Worm (Caenorhabditis elegans) whole organism, L1 larva: ENCODE measurements around the gene F57H12.5.
A peak's percentile ranks its signal among the peaks of the same experiment; 100 is the strongest.

Source experiments
- C16A3.4 ChIP-seq: fragments of 150-350 bp; optimal IDR thresholded peaks from 2 replicates; lab custom pipeline; 2014; ENCODE audit warnings: missing biosample characterization, missing genetic modification characterization
- F16B12.6 ChIP-seq: fragments of 150-350 bp; optimal IDR thresholded peaks from 2 replicates; lab custom pipeline; 2014; ENCODE audit warnings: missing biosample characterization, missing genetic modification characterization
- Y116A8C.19 ChIP-seq: sonication (generic microtip); optimal IDR thresholded peaks from 2 replicates; lab custom pipeline; 2016; ENCODE audit warnings: missing compliant biosample characterization, missing genetic modification characterization, borderline replicate concordance
- aly-2 ChIP-seq: fragments of 150-350 bp; optimal IDR thresholded peaks from 2 replicates; lab custom pipeline; 2014; ENCODE audit warnings: missing biosample characterization, missing genetic modification characterization
- blmp-1 ChIP-seq: fragments of 150-350 bp; optimal IDR thresholded peaks from 2 replicates; lab custom pipeline; 2014; ENCODE audit warnings: missing biosample characterization, missing genetic modification characterization
- ceh-8 ChIP-seq: fragments of 200-800 bp; sonication (Bioruptor generic); optimal IDR thresholded peaks from 2 replicates; lab custom pipeline; 2018; ENCODE audit warnings: mild to moderate bottlenecking, missing genetic modification characterization, moderate library complexity, missing compliant biosample characterization
- ceh-82 ChIP-seq, 3 experiments: fragments of 150-350 bp in 1 of 3; sonication (generic microtip) in 2 of 3; optimal IDR thresholded peaks; 2 replicates each; lab custom pipeline; 2014 to 2017; ENCODE audit warnings: missing biosample characterization in 3 of 3, missing genetic modification characterization in 3 of 3
- ces-1 ChIP-seq: fragments of 150-350 bp; optimal IDR thresholded peaks from 2 replicates; lab custom pipeline; 2014; ENCODE audit warnings: missing biosample characterization, missing genetic modification reagents, missing genetic modification characterization
- dpl-1 ChIP-seq, 3 experiments: fragments of 150-350 bp in 2 of 3; sonication (generic microtip) in 1 of 3; optimal IDR thresholded peaks; 2 replicates each; lab custom pipeline; 2014 to 2017; ENCODE audit warnings: missing biosample characterization in 3 of 3, missing genetic modification characterization in 3 of 3, missing genetic modification reagents in 3 of 3
- dsc-1 ChIP-seq: sonication (generic microtip); optimal IDR thresholded peaks from 2 replicates; lab custom pipeline; 2016; ENCODE audit warnings: mild to moderate bottlenecking, missing genetic modification characterization, missing compliant biosample characterization
- efl-1 ChIP-seq, 4 experiments: fragments of 150-350 bp; optimal IDR thresholded peaks in 3 of 4; peaks in 1 of 4; 1 replicate in 1 of 4; 2 replicates in 3 of 4; lab custom pipeline; 2014; ENCODE audit warnings: missing biosample characterization in 2 of 4, missing genetic modification characterization in 2 of 4, missing genetic modification reagents in 2 of 4
- elt-3 ChIP-seq, 6 experiments: fragments of 150-350 bp in 1 of 6; sonication (generic microtip); optimal IDR thresholded peaks; 2 replicates each; lab custom pipeline; 2017 to 2018; ENCODE audit warnings: missing biosample characterization in 6 of 6, missing genetic modification characterization in 6 of 6, inconsistent platforms in 1 of 6
- fkh-8 ChIP-seq: sonication (generic microtip); optimal IDR thresholded peaks from 2 replicates; lab custom pipeline; 2016; ENCODE audit warnings: mild to moderate bottlenecking, missing genetic modification characterization, missing compliant biosample characterization
- hpl-2 ChIP-seq: fragments of 150-350 bp; optimal IDR thresholded peaks from 2 replicates; lab custom pipeline; 2014; ENCODE audit warnings: missing biosample characterization, missing genetic modification reagents, missing genetic modification characterization
- irx-1 ChIP-seq: sonication (generic microtip); optimal IDR thresholded peaks from 2 replicates; lab custom pipeline; 2016; ENCODE audit warnings: missing genetic modification characterization, missing compliant biosample characterization
- lin-14 ChIP-seq: fragments of 200-800 bp; sonication (Bioruptor generic); optimal IDR thresholded peaks from 2 replicates; lab custom pipeline; 2018; ENCODE audit warnings: mild to moderate bottlenecking, missing genetic modification characterization, moderate library complexity, missing compliant biosample characterization
- lin-15B ChIP-seq: fragments of 150-350 bp; sonication (generic microtip); optimal IDR thresholded peaks from 3 replicates; lab custom pipeline; 2014; ENCODE audit warnings: missing biosample characterization, missing genetic modification characterization
- lin-35 ChIP-seq, 2 experiments: fragments of 150-350 bp; optimal IDR thresholded peaks; 2 replicates each; lab custom pipeline; 2014; ENCODE audit warnings: missing biosample characterization in 2 of 2, missing genetic modification characterization in 2 of 2, missing genetic modification reagents in 2 of 2
- lsy-2 ChIP-seq, 2 experiments: fragments of 150-350 bp; optimal IDR thresholded peaks; 2 replicates each; lab custom pipeline; 2014; ENCODE audit warnings: missing biosample characterization in 2 of 2, missing genetic modification characterization in 2 of 2
- mab-9 ChIP-seq: fragments of 200-800 bp; sonication (Bioruptor generic); IDR thresholded peaks from 2 replicates; pipeline ENCODE4 v1.3.6; 2022; ENCODE audit warnings: missing genetic modification reagents, missing genetic modification characterization, missing compliant biosample characterization
- mdl-1 ChIP-seq, 2 experiments: fragments of 150-350 bp; optimal IDR thresholded peaks; 2 replicates each; lab custom pipeline; 2014 to 2017; ENCODE audit warnings: missing biosample characterization in 2 of 2, missing genetic modification characterization in 2 of 2, inconsistent platforms in 1 of 2
- mep-1 ChIP-seq: fragments of 150-350 bp; optimal IDR thresholded peaks from 2 replicates; lab custom pipeline; 2014; ENCODE audit warnings: missing biosample characterization, missing genetic modification characterization
- nhr-19 ChIP-seq: fragments of 200-800 bp; sonication (Bioruptor generic); conservative IDR thresholded peaks from 2 replicates; pipeline ENCODE4 v1.3.6; 2022; ENCODE audit warnings: missing genetic modification characterization, missing compliant biosample characterization
- nhr-28 ChIP-seq: fragments of 150-350 bp; optimal IDR thresholded peaks from 2 replicates; lab custom pipeline; 2014; ENCODE audit warnings: missing biosample characterization, missing genetic modification characterization
- nhr-47 ChIP-seq: sonication (generic microtip); optimal IDR thresholded peaks from 2 replicates; lab custom pipeline; 2016; ENCODE audit warnings: mild to moderate bottlenecking, missing genetic modification characterization, moderate library complexity, missing compliant biosample characterization
- nhr-71 ChIP-seq: sonication (generic microtip); optimal IDR thresholded peaks from 2 replicates; lab custom pipeline; 2016; ENCODE audit warnings: mild to moderate bottlenecking, missing genetic modification characterization, moderate library complexity, missing compliant biosample characterization
- nhr-85 ChIP-seq: sonication (generic microtip); peaks from one replicate; lab custom pipeline; 2016; ENCODE audit warnings: missing genetic modification characterization, inconsistent platforms, missing compliant biosample characterization
- nhr-90 ChIP-seq: sonication (generic microtip); optimal IDR thresholded peaks from 2 replicates; lab custom pipeline; 2016; ENCODE audit warnings: mild to moderate bottlenecking, missing genetic modification characterization, missing compliant biosample characterization; ENCODE audit not compliant: poor library complexity
- pax-3 ChIP-seq: fragments of 200-800 bp; sonication (Bioruptor generic); optimal IDR thresholded peaks from 2 replicates; lab custom pipeline; 2018; ENCODE audit warnings: mild to moderate bottlenecking, missing genetic modification characterization, moderate library complexity, missing compliant biosample characterization
- pqm-1 ChIP-seq: sonication (generic microtip); optimal IDR thresholded peaks from 3 replicates; lab custom pipeline; 2017; ENCODE audit warnings: missing biosample characterization, missing genetic modification characterization
- rnt-1 ChIP-seq: sonication (generic microtip); optimal IDR thresholded peaks from 2 replicates; lab custom pipeline; 2016; ENCODE audit warnings: mild to moderate bottlenecking, missing genetic modification characterization, moderate library complexity, missing compliant biosample characterization
- skn-1 ChIP-seq: fragments of 150-350 bp; optimal IDR thresholded peaks from 2 replicates; lab custom pipeline; 2014; ENCODE audit warnings: missing biosample characterization, missing genetic modification characterization
- snu-23 ChIP-seq: sonication (generic microtip); optimal IDR thresholded peaks from 2 replicates; lab custom pipeline; 2016; ENCODE audit warnings: missing genetic modification characterization, missing compliant biosample characterization
- swsn-7 ChIP-seq: sonication (generic microtip); optimal IDR thresholded peaks from 2 replicates; lab custom pipeline; 2016; ENCODE audit warnings: missing genetic modification characterization, missing compliant biosample characterization
- unc-86 ChIP-seq: sonication (generic microtip); optimal IDR thresholded peaks from 2 replicates; lab custom pipeline; 2016; ENCODE audit warnings: missing genetic modification characterization, missing compliant biosample characterization
- unc-98 ChIP-seq: fragments of 200-800 bp; sonication (Bioruptor generic); IDR thresholded peaks from 2 replicates; pipeline ENCODE4 v1.3.6; 2022; ENCODE audit warnings: missing genetic modification characterization, missing compliant biosample characterization
- vab-15 ChIP-seq: sonication (generic microtip); optimal IDR thresholded peaks from 2 replicates; lab custom pipeline; 2017; ENCODE audit warnings: missing genotype, mild to moderate bottlenecking, missing genetic modification characterization, missing compliant biosample characterization
- xbp-1 ChIP-seq: sonication (generic microtip); optimal IDR thresholded peaks from 2 replicates; lab custom pipeline; 2016; ENCODE audit warnings: missing genetic modification characterization, missing compliant biosample characterization

The F57H12.5 gene

ce11 chrIV:7979588-7979987 is 12.5 kb downstream of the F57H12.5 start, which contains the start of gene unc-24 (continued):
- no peak for TF ChIP-seq hpl-2 (GFP tag; lab: Kevin White, UChicago)
- TF ChIP-seq, all 84 proteins: peak for 6

- TF ChIP-seq snu-23 (GFP tag; lab: Kevin White, UChicago) (peak; percentile 27), unc-86 (no peak), nhr-47 (tag; lab: Kevin White, UChicago) (peak; percentile 1), efl-1 (optimal IDR thresholded peaks at IDR 0.05; lab: Kevin White, UChicago) (peak; percentile 27 to 32), efl-1 (GFP tag; optimal IDR thresholded peaks at IDR 0.05 in 1 of 2; lab: Kevin White, UChicago) (peak; percentile 32 to 37), unc-98 (GFP tag; lab: Robert Waterston, UW) (no peak), dpl-1 (GFP tag; optimal IDR thresholded peaks at IDR 0.05; lab: Kevin White, UChicago) (peak in 2 of 3 experiments; percentile 11 to 42), nhr-71 (peak; percentile 20), blmp-1 (tag; lab: Kevin White, UChicago) (peak; percentile 53), pax-3 (tag; lab: Kevin White, UChicago) (no peak), ceh-82 (tag; optimal IDR thresholded peaks at IDR 0.05; lab: Kevin White, UChicago) (peak in 1 of 3 experiments; percentile 25), lin-35 (GFP tag; optimal IDR thresholded peaks at IDR 0.05; lab: Kevin White, UChicago) (peak; percentile 36 to 51), lsy-2 (tag; optimal IDR thresholded peaks at IDR 0.05; lab: Kevin White, UChicago) (peak; percentile 34 to 55), lin-14 (GFP tag; lab: Kevin White, UChicago) (peak; percentile 35), Y116A8C.19 (tag; lab: Kevin White, UChicago) (no peak), pqm-1 (tag; lab: Kevin White, UChicago) (no peak), mdl-1 (tag; optimal IDR thresholded peaks at IDR 0.05; lab: Kevin White, UChicago) (peak in 1 of 2 experiments; percentile 57), elt-3 (tag; optimal IDR thresholded peaks at IDR 0.05; lab: Kevin White, UChicago) (peak in 1 of 6 experiments; percentile 3), xbp-1 (tag; lab: Kevin White, UChicago) (peak; percentile 42), ces-1 (GFP tag; lab: Kevin White, UChicago) (no peak), skn-1 (tag; lab: Kevin White, UChicago) (no peak)
These were observed 15.0 kb downstream of the F57H12.5 start, which contains the start of gene arf-5 for ce11 chrIV:7982024-7982576. Gene arf-5, plus strand, starts transcription at chrIV:7982526.

ce11 chrIV:7983021-7983420 is 15.9 kb downstream of the F57H12.5 start:
- TF ChIP-seq F16B12.6 (tag; lab: Kevin White, UChicago) (no peak), C16A3.4 (tag; lab: Kevin White, UChicago) (no peak), irx-1 (tag; lab: Kevin White, UChicago) (no peak), lin-14 (GFP tag; lab: Kevin White, UChicago) (peak; percentile 17), mep-1 (tag; lab: Kevin White, UChicago) (no peak), nhr-19 (GFP tag; lab: Robert Waterston, UW) (no peak), nhr-85 (tag; lab: Kevin White, UChicago) (peak; percentile 78)

ce11 chrIV:7983728-7984346 is 16.7 kb downstream of the F57H12.5 start:
- peak; percentile 14 for TF ChIP-seq nhr-71
- TF ChIP-seq mab-9 (GFP tag; lab: Robert Waterston, UW) = no peak
- TF ChIP-seq lin-15B (tag; lab: Kevin White, UChicago) = no peak
- no peak for TF ChIP-seq nhr-28 (tag; lab: Kevin White, UChicago)
- TF ChIP-seq ceh-8 (GFP tag; lab: Kevin White, UChicago) = no peak
- TF ChIP-seq nhr-90 = peak; percentile 26
- TF ChIP-seq dsc-1 (tag; lab: Kevin White, UChicago) = no peak
- no peak for TF ChIP-seq ces-1 (GFP tag; lab: Kevin White, UChicago)
- no peak for TF ChIP-seq fkh-8 (tag; lab: Kevin White, UChicago)
- peak; percentile 50 for TF ChIP-seq aly-2 (tag; lab: Kevin White, UChicago)
- no peak for TF ChIP-seq Y116A8C.19 (tag; lab: Kevin White, UChicago)
- no peak for TF ChIP-seq efl-1 (optimal IDR thresholded peaks at IDR 0.05; lab: Kevin White, UChicago)
- TF ChIP-seq efl-1 (GFP tag; optimal IDR thresholded peaks at IDR 0.05 in 1 of 2; lab: Kevin White, UChicago) = peak in 1 of 2 experiments; percentile 90
- TF ChIP-seq vab-15 = no peak
- TF ChIP-seq swsn-7 (tag; lab: Kevin White, UChicago) = no peak
- TF ChIP-seq F16B12.6 (tag; lab: Kevin White, UChicago) = no peak
- TF ChIP-seq rnt-1 (tag; lab: Kevin White, UChicago) = peak; percentile 20
- TF ChIP-seq snu-23 (GFP tag; lab: Kevin White, UChicago) = peak; percentile 4
- TF ChIP-seq nhr-85 (tag; lab: Kevin White, UChicago) = peak; percentile 26
